Fruit fly (Drosophila melanogaster) whole organism, embryonic: Measurements from ENCODE around the gene mio.

ENCODE experiments used
- CG10366 ChIP-seq: fragments of 200-800 bp; sonication (Bioruptor generic); IDR thresholded peaks from 2 replicates; pipeline ENCODE4 v1.3.6; 2022; ENCODE audit warnings: missing biosample characterization, missing genetic modification characterization
- CG13775 ChIP-seq: fragments of 200-800 bp; sonication (Bioruptor generic); optimal IDR thresholded peaks from 3 replicates; lab custom pipeline; 2017; ENCODE audit warnings: missing biosample characterization, mild to moderate bottlenecking, missing genetic modification characterization
- CG14441 ChIP-seq: fragments of 200-800 bp; sonication (Bioruptor generic); IDR thresholded peaks from 2 replicates; pipeline ENCODE4 v1.3.6; 2022; ENCODE audit warnings: missing biosample characterization, missing genetic modification characterization
- CG14667 ChIP-seq: fragments of 200-800 bp; sonication (Bioruptor generic); IDR thresholded peaks from 2 replicates; pipeline ENCODE4 v1.3.6; 2022; ENCODE audit warnings: missing biosample characterization, missing genetic modification characterization
- CG14710 ChIP-seq: fragments of 200-800 bp; sonication (Bioruptor generic); optimal IDR thresholded peaks from 3 replicates; lab custom pipeline; 2019; ENCODE audit warnings: missing biosample characterization, mild to moderate bottlenecking, missing genetic modification characterization, moderate library complexity
- CG15601 ChIP-seq: fragments of 200-800 bp; sonication (Bioruptor generic); optimal IDR thresholded peaks from 3 replicates; lab custom pipeline; 2019; ENCODE audit warnings: missing biosample characterization, mild to moderate bottlenecking, missing genetic modification characterization, moderate library complexity
- CG17385 ChIP-seq: fragments of 200-800 bp; sonication (Bioruptor generic); optimal IDR thresholded peaks from 3 replicates; lab custom pipeline; 2018; ENCODE audit warnings: missing biosample characterization, mild to moderate bottlenecking, missing genetic modification characterization
- CG2889 ChIP-seq: fragments of 200-800 bp; sonication (Bioruptor generic); IDR thresholded peaks from 3 replicates; pipeline ENCODE4 v1.3.6; 2022; ENCODE audit warnings: missing biosample characterization, missing genetic modification characterization
- CG3407 ChIP-seq: fragments of 200-800 bp; sonication (Bioruptor generic); optimal IDR thresholded peaks from 2 replicates; lab custom pipeline; 2018; ENCODE audit warnings: missing biosample characterization, mild to moderate bottlenecking, missing genetic modification characterization
- CG42726 ChIP-seq: fragments of 200-800 bp; sonication (Bioruptor generic); IDR thresholded peaks from 2 replicates; pipeline ENCODE4 v1.3.6; 2022; ENCODE audit warnings: missing biosample characterization, missing genetic modification characterization; ENCODE audit not compliant: partially characterized antibody
- CG4617 ChIP-seq: fragments of 200-800 bp; sonication (Bioruptor generic); optimal IDR thresholded peaks from 3 replicates; lab custom pipeline; 2016; ENCODE audit warnings: missing biosample characterization, missing genetic modification characterization, borderline replicate concordance
- CG4854 ChIP-seq: fragments of 200-800 bp; sonication (Bioruptor generic); optimal IDR thresholded peaks from 2 replicates; lab custom pipeline; 2016; ENCODE audit warnings: missing biosample characterization, missing genetic modification characterization, inconsistent platforms
- CG6254 ChIP-seq: fragments of 200-800 bp; sonication (Bioruptor generic); optimal IDR thresholded peaks from 3 replicates; lab custom pipeline; 2017; ENCODE audit warnings: mild to moderate bottlenecking, missing biosample characterization, missing genetic modification reagents, missing genetic modification characterization
- Dad ChIP-seq: fragments of 200-800 bp; sonication (Bioruptor generic); optimal IDR thresholded peaks from 3 replicates; lab custom pipeline; 2016; ENCODE audit warnings: missing biosample characterization, missing genetic modification characterization
- ERR ChIP-seq: fragments of 200-800 bp; sonication (Bioruptor generic); optimal IDR thresholded peaks from 2 replicates; lab custom pipeline; 2016; ENCODE audit warnings: missing biosample characterization, missing genetic modification characterization
- HmgZ ChIP-seq: fragments of 200-800 bp; sonication (Bioruptor generic); optimal IDR thresholded peaks from 2 replicates; lab custom pipeline; 2018; ENCODE audit warnings: missing biosample characterization, mild to moderate bottlenecking, missing genetic modification characterization
- Hr3 ChIP-seq: fragments of 200-800 bp; sonication (Bioruptor generic); optimal IDR thresholded peaks from 3 replicates; lab custom pipeline; 2016; ENCODE audit warnings: missing biosample characterization, missing genetic modification characterization
- Nf-YA ChIP-seq: fragments of 200-800 bp; sonication (Bioruptor generic); IDR thresholded peaks from 2 replicates; pipeline ENCODE4 v1.3.6; 2022; ENCODE audit warnings: missing biosample characterization, missing genetic modification characterization
- Ptx1 ChIP-seq: fragments of 200-800 bp; sonication (Bioruptor generic); IDR thresholded peaks from 2 replicates; pipeline ENCODE4 v1.3.6; 2022; ENCODE audit warnings: missing biosample characterization, missing genetic modification characterization
- Scr ChIP-seq: fragments of 200-800 bp; sonication (Bioruptor generic); IDR thresholded peaks from 2 replicates; pipeline ENCODE4 v1.3.6; 2022; ENCODE audit warnings: missing biosample characterization, missing genetic modification characterization; ENCODE audit not compliant: partially characterized antibody
- Spps ChIP-seq: fragments of 200-800 bp; sonication (Bioruptor generic); optimal IDR thresholded peaks from 2 replicates; lab custom pipeline; 2018; ENCODE audit warnings: missing biosample characterization, mild to moderate bottlenecking, missing genetic modification characterization
- Tbp ChIP-seq: fragments of >200 bp; optimal IDR thresholded peaks from 2 replicates; lab custom pipeline; 2018; ENCODE audit warnings: missing biosample characterization, missing genetic modification characterization
- al ChIP-seq: fragments of 200-800 bp; sonication (Bioruptor generic); IDR thresholded peaks from 2 replicates; pipeline ENCODE4 v1.3.6; 2022; ENCODE audit warnings: missing biosample characterization, missing genetic modification characterization
- aop ChIP-seq: fragments of 200-800 bp; sonication (Bioruptor generic); IDR thresholded peaks from 2 replicates; pipeline ENCODE4 v1.3.6; 2022; ENCODE audit warnings: missing biosample characterization, missing genetic modification characterization
- bab2 ChIP-seq: fragments of 200-800 bp; sonication (Bioruptor generic); optimal IDR thresholded peaks from 2 replicates; lab custom pipeline; 2016; ENCODE audit warnings: missing biosample characterization, missing genetic modification characterization
- chinmo ChIP-seq: fragments of 200-800 bp; sonication (Bioruptor generic); IDR thresholded peaks from 4 replicates; pipeline ENCODE4 v1.3.6; 2022; ENCODE audit warnings: missing biosample characterization, missing genetic modification characterization; ENCODE audit not compliant: partially characterized antibody
- dmrt99B ChIP-seq: fragments of 200-800 bp; sonication (Bioruptor generic); optimal IDR thresholded peaks from 2 replicates; lab custom pipeline; 2018; ENCODE audit warnings: missing biosample characterization, mild to moderate bottlenecking, missing genetic modification characterization, moderate library complexity
- dpn ChIP-seq, 2 experiments: fragments of 200-800 bp; sonication (Bioruptor generic); optimal IDR thresholded peaks; 3 replicates each; lab custom pipeline; 2016; ENCODE audit warnings: missing biosample characterization in 2 of 2, missing genetic modification characterization in 2 of 2
- emc ChIP-seq: fragments of 200-800 bp; sonication (Bioruptor generic); optimal IDR thresholded peaks from 2 replicates; lab custom pipeline; 2016; ENCODE audit warnings: missing biosample characterization, missing genetic modification characterization
- esg ChIP-seq: fragments of 200-800 bp; sonication (Bioruptor generic); conservative IDR thresholded peaks from 2 replicates; pipeline ENCODE4 v1.3.6; 2022; ENCODE audit warnings: missing biosample characterization, missing genetic modification characterization
- fd96Cb ChIP-seq: fragments of 200-800 bp; sonication (Bioruptor generic); optimal IDR thresholded peaks from 2 replicates; lab custom pipeline; 2018; ENCODE audit warnings: missing biosample characterization, mild to moderate bottlenecking, missing genetic modification characterization, moderate library complexity
- gfzf ChIP-seq: fragments of 200-800 bp; sonication (Bioruptor generic); optimal IDR thresholded peaks from 2 replicates; lab custom pipeline; 2016; ENCODE audit warnings: missing biosample characterization, mild to moderate bottlenecking, missing genetic modification characterization, moderate library complexity
- grn ChIP-seq: fragments of 200-800 bp; sonication (Bioruptor generic); optimal IDR thresholded peaks from 3 replicates; lab custom pipeline; 2017; ENCODE audit warnings: missing biosample characterization, missing genetic modification characterization
- gt ChIP-seq: fragments of 200-800 bp; sonication (Bioruptor generic); IDR thresholded peaks from 2 replicates; pipeline ENCODE4 v1.3.6; 2022; ENCODE audit warnings: missing biosample characterization, missing genetic modification characterization
- insv ChIP-seq, 2 experiments: fragments of 200-800 bp; sonication (Bioruptor generic); optimal IDR thresholded peaks; 3 replicates each; lab custom pipeline; 2016 to 2018; ENCODE audit warnings: missing biosample characterization in 2 of 2, missing genetic modification characterization in 2 of 2
- jigr1 ChIP-seq: fragments of 200-800 bp; sonication (Bioruptor generic); IDR thresholded peaks from 3 replicates; pipeline ENCODE4 v1.3.6; 2022; ENCODE audit warnings: missing biosample characterization, missing genetic modification characterization
- lov ChIP-seq, 2 experiments: fragments of 200-800 bp in 1 of 2; fragments of >200 bp in 1 of 2; sonication (Bioruptor generic) in 1 of 2; IDR thresholded peaks in 1 of 2; optimal IDR thresholded peaks in 1 of 2; 2 replicates in 1 of 2; 3 replicates in 1 of 2; pipeline versions ENCODE4 v1.3.6 to Lab custom; 2017 to 2022; ENCODE audit warnings: missing biosample characterization in 1 of 2, missing genetic modification characterization in 1 of 2
- nau ChIP-seq: fragments of 200-800 bp; sonication (Bioruptor generic); optimal IDR thresholded peaks from 3 replicates; lab custom pipeline; 2017; ENCODE audit warnings: missing biosample characterization, mild to moderate bottlenecking, missing genetic modification characterization, missing genetic modification reagents
- nerfin-1 ChIP-seq: fragments of 200-800 bp; sonication (Bioruptor generic); optimal IDR thresholded peaks from 3 replicates; lab custom pipeline; 2019; ENCODE audit warnings: missing biosample characterization, mild to moderate bottlenecking, missing genetic modification characterization, moderate library complexity
- nom ChIP-seq: fragments of 200-800 bp; sonication (Bioruptor generic); optimal IDR thresholded peaks from 2 replicates; lab custom pipeline; 2017; ENCODE audit warnings: missing biosample characterization, missing genetic modification characterization, mild to moderate bottlenecking, moderate library complexity, missing genetic modification reagents
- org-1 ChIP-seq: fragments of 200-800 bp; sonication (Bioruptor generic); optimal IDR thresholded peaks from 2 replicates; lab custom pipeline; 2017; ENCODE audit warnings: missing biosample characterization, missing genetic modification characterization
- otp ChIP-seq: fragments of 200-800 bp; sonication (Bioruptor generic); IDR thresholded peaks from 3 replicates; pipeline ENCODE4, ENCODE4 v1.3.6; 2022; ENCODE audit warnings: missing biosample characterization, missing genetic modification characterization
- pzg ChIP-seq: fragments of 200-800 bp; sonication (Bioruptor generic); optimal IDR thresholded peaks from 3 replicates; lab custom pipeline; 2018; ENCODE audit warnings: missing biosample characterization, mild to moderate bottlenecking, missing genetic modification characterization, moderate library complexity
- scrt ChIP-seq: fragments of 200-800 bp; sonication (Bioruptor generic); optimal IDR thresholded peaks from 2 replicates; lab custom pipeline; 2018; ENCODE audit warnings: missing biosample characterization, mild to moderate bottlenecking, missing genetic modification characterization, moderate library complexity
- slou ChIP-seq: fragments of 200-800 bp; sonication (Bioruptor generic); optimal IDR thresholded peaks from 3 replicates; lab custom pipeline; 2016; ENCODE audit warnings: missing biosample characterization, missing genetic modification characterization
- sqz ChIP-seq: fragments of 200-800 bp; sonication (Bioruptor generic); optimal IDR thresholded peaks from 3 replicates; lab custom pipeline; 2018; ENCODE audit warnings: missing biosample characterization, mild to moderate bottlenecking, missing genetic modification characterization
- trh ChIP-seq: fragments of 200-800 bp; sonication (Bioruptor generic); optimal IDR thresholded peaks from 2 replicates; lab custom pipeline; 2016; ENCODE audit warnings: missing biosample characterization, missing genetic modification characterization
- usp ChIP-seq: fragments of >200 bp; optimal IDR thresholded peaks from 2 replicates; lab custom pipeline; 2017; ENCODE audit warnings: missing biosample characterization, missing genetic modification characterization
- vfl ChIP-seq: fragments of 200-800 bp; sonication (Bioruptor generic); optimal IDR thresholded peaks from 2 replicates; lab custom pipeline; 2016; ENCODE audit warnings: missing biosample characterization, missing genetic modification characterization
- wdn ChIP-seq: fragments of 200-800 bp; sonication (Bioruptor generic); IDR thresholded peaks from 2 replicates; pipeline ENCODE4 v1.3.6; 2022; ENCODE audit warnings: missing biosample characterization, missing genetic modification characterization

mio gene

dm6 chr2L:2217067-2217684, at the start of gene mio, which contains the start of the genes CG15386 and CG42371 (continued):
- TF ChIP-seq emc (no peak), gfzf (GFP tag; lab: Kevin White, UChicago) (peak; percentile 41), Dad (GFP tag; lab: Kevin White, UChicago) (no peak), CG6254 (GFP tag; lab: Kevin White, UChicago) (no peak), dmrt99B (no peak), CG14667 (GFP tag; lab: Robert Waterston, UW) (no peak), otp (no peak), vfl (no peak), grn (GFP tag; lab: Kevin White, UChicago) (no peak), Ptx1 (GFP tag; lab: Robert Waterston, UW) (no peak), nau (no peak), Spps (tag; lab: Kevin White, UChicago) (no peak), fd96Cb (tag; lab: Kevin White, UChicago) (no peak), CG4617 (GFP tag; lab: Kevin White, UChicago) (peak; percentile 73), CG2889 (no peak), sqz (GFP tag; lab: Kevin White, UChicago) (peak; percentile 49), org-1 (GFP tag; lab: Kevin White, UChicago) (no peak), scrt (GFP tag; lab: Kevin White, UChicago) (no peak), HmgZ (tag; lab: Kevin White, UChicago) (peak; percentile 51), CG14710 (tag; lab: Kevin White, UChicago) (peak; percentile 81), bab2 (GFP tag; lab: Kevin White, UChicago) (no peak), Scr (GFP tag; lab: Robert Waterston, UW) (peak; percentile 52), Hr3 (GFP tag; lab: Kevin White, UChicago) (no peak), lov (optimal IDR thresholded peaks at IDR 0.05; lab: Kevin White, UChicago) (no peak), lov (GFP tag; IDR thresholded peaks at IDR 0.05; lab: Robert Waterston, UW) (no peak), dpn (GFP tag; optimal IDR thresholded peaks at IDR 0.05; lab: Kevin White, UChicago) (peak; percentile 15 to 38), gt (GFP tag; lab: Robert Waterston, UW) (no peak), slou (GFP tag; lab: Kevin White, UChicago) (no peak), usp (no peak), jigr1 (no peak), CG14441 (no peak), nerfin-1 (tag; lab: Kevin White, UChicago) (no peak), CG10366 (GFP tag; lab: Robert Waterston, UW) (no peak), insv (GFP tag; optimal IDR thresholded peaks at IDR 0.05; lab: Kevin White, UChicago) (peak in 1 of 2 experiments; percentile 50), wdn (GFP tag; lab: Robert Waterston, UW) (0 out of 2 replicates have a peak, but pooled peaks have one; percentile 19), CG3407 (GFP tag; lab: Kevin White, UChicago) (no peak), aop (no peak), al (GFP tag; lab: Robert Waterston, UW) (no peak), Tbp (GFP tag; lab: Kevin White, UChicago) (no peak), Nf-YA (GFP tag; lab: Robert Waterston, UW) (no peak), CG4854 (no peak), CG17385 (GFP tag; lab: Kevin White, UChicago) (peak; percentile 99), pzg (peak; percentile 71), CG13775 (no peak), CG42726 (0 out of 2 replicates have a peak, but pooled peaks have one; percentile 40), nom (GFP tag; lab: Kevin White, UChicago) (peak; percentile 56), esg (no peak), trh (no peak), CG15601 (tag; lab: Kevin White, UChicago) (no peak), ERR (GFP tag; lab: Kevin White, UChicago) (no peak), chinmo (GFP tag; lab: Robert Waterston, UW) (peak; percentile 93)
